Fruit fly (Drosophila melanogaster) whole organism, adult: Measurements from ENCODE around the gene tho2.

Experiments
- CG11617 ChIP-seq: fragments of 200-800 bp; sonication (Bioruptor generic); optimal IDR thresholded peaks from 2 replicates; lab custom pipeline; 2017; ENCODE audit warnings: mild to moderate bottlenecking, missing biosample characterization, missing genetic modification reagents, missing genetic modification characterization
- CG12768 ChIP-seq: fragments of 200-800 bp; sonication (Bioruptor generic); optimal IDR thresholded peaks from 2 replicates; lab custom pipeline; 2017; ENCODE audit warnings: missing biosample characterization, missing genetic modification characterization, mild to moderate bottlenecking, moderate library complexity, missing genetic modification reagents
- CG14711 ChIP-seq: fragments of 200-800 bp; sonication (Bioruptor generic); optimal IDR thresholded peaks from 2 replicates; lab custom pipeline; 2018; ENCODE audit warnings: missing biosample characterization, mild to moderate bottlenecking, missing genetic modification characterization, moderate library complexity
- CG1620 ChIP-seq: fragments of 200-800 bp; sonication (Bioruptor generic); optimal IDR thresholded peaks from 2 replicates; lab custom pipeline; 2016; ENCODE audit warnings: missing biosample characterization, missing genetic modification characterization
- CG33017 ChIP-seq: fragments of 200-800 bp; sonication (Bioruptor generic); optimal IDR thresholded peaks from 2 replicates; lab custom pipeline; 2018; ENCODE audit warnings: missing biosample characterization, mild to moderate bottlenecking, missing genetic modification characterization, moderate library complexity
- CG5204 ChIP-seq: fragments of 200-800 bp; sonication (Bioruptor generic); optimal IDR thresholded peaks from 2 replicates; lab custom pipeline; 2016; ENCODE audit warnings: missing biosample characterization, missing genetic modification characterization
- CG7045 ChIP-seq: fragments of 200-800 bp; sonication (Bioruptor generic); optimal IDR thresholded peaks from 2 replicates; lab custom pipeline; 2017; ENCODE audit warnings: missing biosample characterization, mild to moderate bottlenecking, missing genetic modification characterization
- CG7101 ChIP-seq: fragments of 200-800 bp; sonication (Bioruptor generic); optimal IDR thresholded peaks from 2 replicates; lab custom pipeline; 2018; ENCODE audit warnings: missing biosample characterization, mild to moderate bottlenecking, missing genetic modification characterization, moderate library complexity
- Clk ChIP-seq: fragments of 200-800 bp; sonication (Bioruptor generic); optimal IDR thresholded peaks from 2 replicates; lab custom pipeline; 2017; ENCODE audit warnings: missing biosample characterization, missing genetic modification characterization
- Crg-1 ChIP-seq: fragments of 200-800 bp; sonication (Bioruptor generic); optimal IDR thresholded peaks from 2 replicates; lab custom pipeline; 2016; ENCODE audit warnings: missing biosample characterization, missing genetic modification characterization
- Hr96 ChIP-seq: fragments of 200-800 bp; sonication (Bioruptor generic); optimal IDR thresholded peaks from 2 replicates; lab custom pipeline; 2016; ENCODE audit warnings: missing biosample characterization, missing genetic modification characterization
- Mnt ChIP-seq: fragments of 200-800 bp; sonication (Bioruptor generic); optimal IDR thresholded peaks from 2 replicates; lab custom pipeline; 2016; ENCODE audit warnings: missing biosample characterization, mild to moderate bottlenecking, missing genetic modification characterization
- bab1 ChIP-seq: fragments of 200-800 bp; sonication (Bioruptor generic); optimal IDR thresholded peaks from 3 replicates; lab custom pipeline; 2019; ENCODE audit warnings: missing biosample characterization, mild to moderate bottlenecking, missing genetic modification characterization, moderate library complexity
- cic ChIP-seq: fragments of 200-800 bp; sonication (Bioruptor generic); optimal IDR thresholded peaks from 2 replicates; lab custom pipeline; 2017; ENCODE audit warnings: missing biosample characterization, mild to moderate bottlenecking, missing genetic modification characterization, moderate library complexity
- cnc ChIP-seq, 2 experiments: fragments of >200 bp; optimal IDR thresholded peaks; 2 replicates each; lab custom pipeline; 2017
- kay ChIP-seq: fragments of 200-800 bp; sonication (Bioruptor generic); peaks from one replicate; lab custom pipeline; 2016; ENCODE audit warnings: missing biosample characterization, missing genetic modification characterization, borderline replicate concordance
- ovo ChIP-seq: fragments of 200-800 bp; sonication (Bioruptor generic); optimal IDR thresholded peaks from 2 replicates; lab custom pipeline; 2016; ENCODE audit warnings: missing biosample characterization, missing genetic modification characterization
- pad ChIP-seq: fragments of 200-800 bp; sonication (Bioruptor generic); optimal IDR thresholded peaks from 3 replicates; lab custom pipeline; 2017; ENCODE audit warnings: missing biosample characterization, missing genetic modification characterization, mild to moderate bottlenecking, moderate library complexity, missing genetic modification reagents
- tj ChIP-seq: fragments of 200-800 bp; sonication (Bioruptor generic); optimal IDR thresholded peaks from 3 replicates; lab custom pipeline; 2017; ENCODE audit warnings: missing biosample characterization, mild to moderate bottlenecking, missing genetic modification characterization, moderate library complexity
- toe ChIP-seq: fragments of 200-800 bp; sonication (Bioruptor generic); optimal IDR thresholded peaks from 2 replicates; lab custom pipeline; 2016; ENCODE audit warnings: missing biosample characterization, missing genetic modification characterization

Gene tho2

DNA sequence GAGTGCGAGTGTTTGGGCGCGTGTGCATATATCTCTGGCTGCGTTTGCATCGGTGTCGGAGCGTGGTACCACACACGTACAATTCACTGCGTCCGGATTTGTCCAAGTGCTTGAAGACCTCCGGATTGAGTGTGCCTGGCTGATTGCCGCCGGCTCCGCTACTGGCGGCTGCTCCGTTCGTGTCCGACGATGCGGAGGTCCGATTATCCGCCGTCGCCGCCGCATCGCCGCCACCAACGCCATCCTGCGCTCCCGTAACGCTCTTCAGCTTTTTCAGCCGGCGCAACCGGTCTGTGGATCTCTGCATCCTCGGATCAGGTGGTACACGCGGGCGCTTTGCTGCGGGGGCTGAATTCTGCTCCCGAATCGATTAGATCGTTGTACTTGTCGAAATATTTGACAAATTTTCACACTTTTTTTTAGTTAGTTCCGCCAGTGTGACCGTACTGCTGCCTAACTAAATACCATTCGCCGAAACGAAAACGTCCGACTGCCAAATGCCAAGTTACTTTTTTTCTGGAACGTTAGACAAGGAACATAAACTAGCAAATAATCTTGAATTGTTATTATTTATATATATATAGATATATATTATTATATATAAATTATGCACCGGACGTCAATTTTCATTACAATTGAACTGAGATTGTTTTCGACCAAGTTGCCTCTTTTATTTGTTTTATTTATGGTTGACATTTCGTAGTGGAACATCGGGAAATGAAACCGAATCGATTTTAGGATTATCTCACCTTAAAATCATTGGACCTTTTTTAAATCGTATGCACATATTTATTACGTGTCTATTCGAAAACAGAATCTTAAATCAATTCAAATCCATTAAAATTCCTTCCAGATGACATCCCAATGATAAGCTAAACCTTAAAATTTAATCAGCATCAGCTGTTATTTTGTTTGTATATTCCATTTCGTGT is at the start of gene tho2:
TSS of gene tho2 (minus strand) at position 463 of the 932 bp plus-strand sequence.
- no peak for TF ChIP-seq CG1620 (GFP tag; lab: Kevin White, UChicago)
- no peak for TF ChIP-seq CG5204 (GFP tag; lab: Kevin White, UChicago)
- TF ChIP-seq Mnt: no peak
- no peak for TF ChIP-seq toe (GFP tag; lab: Kevin White, UChicago)
- no peak for TF ChIP-seq bab1
- TF ChIP-seq Clk: no peak
- no peak for TF ChIP-seq kay (GFP tag; lab: Kevin White, UChicago)
- no peak for TF ChIP-seq CG7101 (tag; lab: Kevin White, UChicago)
- TF ChIP-seq ovo (GFP tag; lab: Kevin White, UChicago): no peak
- no peak for TF ChIP-seq CG7045 (GFP tag; lab: Kevin White, UChicago)
- no peak for TF ChIP-seq Hr96 (GFP tag; lab: Kevin White, UChicago)

DNA sequence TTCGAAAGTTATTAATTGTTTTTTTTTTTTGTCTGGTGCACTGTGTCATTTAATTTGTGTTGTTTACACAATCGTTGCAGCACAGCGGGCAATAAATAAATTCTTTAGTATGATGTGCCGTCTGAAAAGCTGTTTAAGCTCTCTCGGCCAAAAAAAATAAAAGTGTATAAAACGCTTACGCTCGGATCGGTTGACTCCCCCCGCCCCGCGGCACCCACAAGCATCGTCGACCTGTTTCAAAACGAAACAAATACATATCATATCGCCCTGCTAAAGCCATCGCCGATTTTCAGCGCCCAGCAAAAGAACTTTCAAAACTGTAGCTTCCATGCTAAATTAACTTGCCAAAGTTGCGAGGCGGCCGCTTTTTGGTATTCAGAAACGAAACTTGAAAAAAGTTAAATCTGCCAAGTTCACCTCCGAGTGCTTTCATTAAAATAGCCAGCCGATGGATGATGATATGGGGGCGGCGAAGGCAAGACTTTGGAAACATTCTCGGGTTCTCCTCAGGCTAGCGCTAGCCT is 49.4 kb upstream of the tho2 start:
- TF ChIP-seq tj (GFP tag; lab: Kevin White, UChicago) (peak; percentile 38), cic (no peak)

DNA sequence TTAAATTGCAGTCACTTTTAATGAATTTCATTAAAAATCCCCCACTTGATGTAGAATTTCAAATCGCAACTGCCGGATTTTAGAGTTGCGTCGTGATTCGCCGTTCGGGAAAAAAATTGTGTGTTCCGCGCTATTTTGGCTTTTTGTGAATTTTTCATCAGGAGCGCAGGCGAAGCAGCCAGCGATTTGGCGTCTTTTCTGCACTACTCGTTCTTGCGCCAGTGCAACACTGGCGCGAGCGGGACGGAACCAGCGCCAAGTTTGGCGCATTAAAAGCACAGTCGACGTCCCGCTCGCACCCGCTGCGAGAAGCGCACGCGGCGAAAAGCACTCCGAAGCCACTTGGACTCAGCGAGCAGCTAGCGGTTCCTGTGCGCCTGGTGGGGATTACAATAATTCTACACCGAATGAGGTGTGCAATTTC is 48.4 kb upstream of the tho2 start:
- TF ChIP-seq CG12768 (peak; percentile 47), CG14711 (tag; lab: Kevin White, UChicago) (peak; percentile 92), Mnt (peak; percentile 99), cic (peak; percentile 95), cnc (optimal IDR thresholded peaks at IDR 0.05; lab: Kevin White, UChicago) (no peak), pad (peak; percentile 86), CG1620 (GFP tag; lab: Kevin White, UChicago) (peak; percentile 76), Hr96 (GFP tag; lab: Kevin White, UChicago) (peak; percentile 83), tj (GFP tag; lab: Kevin White, UChicago) (peak; percentile 92), ovo (GFP tag; lab: Kevin White, UChicago) (peak; percentile 82), toe (GFP tag; lab: Kevin White, UChicago) (peak; percentile 54), kay (GFP tag; lab: Kevin White, UChicago) (no peak), CG7045 (GFP tag; lab: Kevin White, UChicago) (peak; percentile 29), CG33017 (tag; lab: Kevin White, UChicago) (peak; percentile 16), Clk (peak; percentile 3), CG5204 (GFP tag; lab: Kevin White, UChicago) (no peak), CG11617 (GFP tag; lab: Kevin White, UChicago) (peak; percentile 43), bab1 (peak; percentile 85), Crg-1 (GFP tag; lab: Kevin White, UChicago) (peak; percentile 52), CG7101 (tag; lab: Kevin White, UChicago) (peak; percentile 39)

DNA sequence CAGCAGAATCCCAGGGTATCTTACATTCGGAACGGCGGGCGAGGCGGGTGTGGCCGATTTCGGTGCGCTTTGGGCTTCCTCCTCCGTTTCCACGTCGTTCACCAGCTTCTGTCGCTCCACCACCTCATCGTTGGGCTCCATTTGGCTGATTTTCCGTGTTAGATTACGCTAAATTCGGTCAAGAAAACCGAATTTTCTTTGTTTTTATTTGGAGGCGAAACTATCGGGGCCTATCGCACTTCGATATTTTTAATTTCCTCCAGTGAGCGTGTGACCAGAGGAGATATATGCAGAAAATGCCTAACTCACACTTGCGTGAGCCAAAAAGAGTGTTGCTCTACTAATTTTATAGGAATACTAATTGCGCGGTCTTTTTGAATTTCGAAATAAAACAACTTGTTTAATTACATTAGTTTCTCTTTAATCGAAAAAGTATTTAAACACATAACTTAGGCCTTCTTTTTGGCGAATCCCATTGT is 47.2 kb upstream of the tho2 start, which contains the start of gene CG10874:
TSS of gene CG10874 (minus strand) at position 264 of the 479 bp plus-strand sequence.
- TF ChIP-seq Mnt (peak; percentile 4), CG7045 (GFP tag; lab: Kevin White, UChicago) (no peak), CG11617 (GFP tag; lab: Kevin White, UChicago) (no peak), cic (peak; percentile 13), bab1 (peak; percentile 67), cnc (optimal IDR thresholded peaks at IDR 0.05; lab: Kevin White, UChicago) (no peak), CG5204 (GFP tag; lab: Kevin White, UChicago) (no peak), CG7101 (tag; lab: Kevin White, UChicago) (no peak), CG1620 (GFP tag; lab: Kevin White, UChicago) (peak; percentile 36), pad (peak; percentile 10), Crg-1 (GFP tag; lab: Kevin White, UChicago) (peak; percentile 29), CG14711 (tag; lab: Kevin White, UChicago) (no peak)

DNA sequence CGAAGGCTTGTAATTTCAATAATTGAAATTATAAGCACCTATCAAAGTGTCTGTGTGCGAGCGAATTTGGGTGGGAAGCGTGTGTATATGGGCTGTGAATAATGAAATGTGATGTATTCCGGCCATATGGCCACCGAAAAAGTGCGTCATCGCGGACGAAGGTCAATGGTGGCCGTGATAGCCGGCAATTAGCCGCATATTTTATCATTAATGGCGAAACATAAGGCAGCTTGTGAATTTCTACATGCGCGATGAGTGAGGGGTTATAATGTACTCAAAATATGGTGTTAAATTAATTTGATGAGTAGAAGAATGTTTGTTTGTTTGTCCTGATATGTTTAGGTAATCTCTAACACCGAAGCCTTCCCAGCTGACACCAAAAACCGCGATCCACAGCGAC is 46.4 kb upstream of the tho2 start:
- TF ChIP-seq toe (GFP tag; lab: Kevin White, UChicago) (no peak), CG7101 (tag; lab: Kevin White, UChicago) (no peak), cnc (optimal IDR thresholded peaks at IDR 0.05; lab: Kevin White, UChicago) (no peak)

DNA sequence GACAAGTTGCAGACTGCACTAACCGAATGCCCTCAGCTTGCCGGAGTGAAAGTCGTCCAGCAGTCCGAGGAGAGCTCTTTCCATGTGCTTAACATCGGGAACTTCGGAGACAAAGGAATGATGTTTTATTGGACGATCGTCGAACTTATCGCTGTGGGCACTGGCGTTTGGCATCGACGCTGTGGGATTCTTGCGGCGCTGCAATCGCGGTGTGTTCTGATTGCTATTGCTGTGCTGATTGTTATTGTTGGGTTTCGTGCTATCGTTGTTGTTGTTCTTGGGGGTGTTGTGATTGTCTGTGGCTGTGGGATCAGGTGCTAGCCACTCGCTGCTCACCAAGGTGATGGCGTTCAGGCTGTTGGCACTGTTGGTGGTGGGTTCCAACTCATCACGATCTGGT is 45.7 kb upstream of the tho2 start:
- TF ChIP-seq bab1 (no peak), CG7045 (GFP tag; lab: Kevin White, UChicago) (no peak), CG7101 (tag; lab: Kevin White, UChicago) (no peak), ovo (GFP tag; lab: Kevin White, UChicago) (no peak), CG12768 (no peak), Crg-1 (GFP tag; lab: Kevin White, UChicago) (no peak), CG14711 (tag; lab: Kevin White, UChicago) (no peak), CG11617 (GFP tag; lab: Kevin White, UChicago) (no peak), Mnt (no peak), cic (no peak), Hr96 (GFP tag; lab: Kevin White, UChicago) (no peak), kay (GFP tag; lab: Kevin White, UChicago) (no peak), CG1620 (GFP tag; lab: Kevin White, UChicago) (no peak), CG5204 (GFP tag; lab: Kevin White, UChicago) (no peak), CG33017 (tag; lab: Kevin White, UChicago) (no peak)
